Fruit fly (Drosophila melanogaster) whole organism, embryonic: ENCODE data around the gene CG10866.

Experiments used
- Blimp-1 ChIP-seq: fragments of 200-800 bp; sonication (Bioruptor generic); optimal IDR thresholded peaks from 3 replicates; lab custom pipeline; 2018; ENCODE audit warnings: missing biosample characterization, missing genetic modification characterization, mild to moderate bottlenecking, moderate library complexity, missing genetic modification reagents
- CG1529 ChIP-seq: fragments of 200-800 bp; sonication (Bioruptor generic); optimal IDR thresholded peaks from 3 replicates; lab custom pipeline; 2018; ENCODE audit warnings: missing biosample characterization, missing genetic modification characterization
- CG15696 ChIP-seq: fragments of 200-800 bp; sonication (Bioruptor generic); optimal IDR thresholded peaks from 2 replicates; lab custom pipeline; 2019; ENCODE audit warnings: missing biosample characterization, mild to moderate bottlenecking, missing genetic modification characterization, moderate library complexity
- CG3995 ChIP-seq: fragments of 200-800 bp; sonication (Bioruptor generic); optimal IDR thresholded peaks from 3 replicates; lab custom pipeline; 2016; ENCODE audit warnings: missing biosample characterization, missing genetic modification characterization
- CG4404 ChIP-seq: fragments of 200-800 bp; sonication (Bioruptor generic); IDR thresholded peaks from 2 replicates; pipeline ENCODE4 v1.3.6; 2022; ENCODE audit warnings: missing biosample characterization, missing genetic modification characterization
- CG4617 ChIP-seq: fragments of 200-800 bp; sonication (Bioruptor generic); optimal IDR thresholded peaks from 3 replicates; lab custom pipeline; 2016; ENCODE audit warnings: missing biosample characterization, missing genetic modification characterization, borderline replicate concordance
- CG4820 ChIP-seq: fragments of 200-800 bp; sonication (Bioruptor generic); optimal IDR thresholded peaks from 3 replicates; lab custom pipeline; 2016; ENCODE audit warnings: missing biosample characterization, missing genetic modification characterization
- CG5180 ChIP-seq: fragments of 200-800 bp; sonication (Bioruptor generic); optimal IDR thresholded peaks from 3 replicates; lab custom pipeline; 2017; ENCODE audit warnings: missing biosample characterization, missing genetic modification characterization, mild to moderate bottlenecking, moderate library complexity, missing genetic modification reagents
- CG6175 ChIP-seq: fragments of 200-800 bp; sonication (Bioruptor generic); IDR thresholded peaks from 3 replicates; pipeline ENCODE4 v1.3.6; 2022; ENCODE audit warnings: missing biosample characterization, missing genetic modification characterization
- CG6791 ChIP-seq: fragments of 200-800 bp; sonication (Bioruptor generic); IDR thresholded peaks from 3 replicates; pipeline ENCODE4 v1.3.6; 2022; ENCODE audit warnings: missing biosample characterization, missing genetic modification characterization; ENCODE audit not compliant: partially characterized antibody
- CG8089 ChIP-seq: fragments of 200-800 bp; sonication (Bioruptor generic); optimal IDR thresholded peaks from 3 replicates; lab custom pipeline; 2016; ENCODE audit warnings: missing biosample characterization, missing genetic modification characterization
- CG8359 ChIP-seq: fragments of 200-800 bp; sonication (Bioruptor generic); optimal IDR thresholded peaks from 2 replicates; lab custom pipeline; 2017; ENCODE audit warnings: missing biosample characterization, mild to moderate bottlenecking, missing genetic modification characterization, borderline replicate concordance
- CoRest ChIP-seq: fragments of 200-800 bp; sonication (Bioruptor generic); optimal IDR thresholded peaks from 3 replicates; lab custom pipeline; 2018; ENCODE audit warnings: missing biosample characterization, mild to moderate bottlenecking, missing genetic modification characterization, moderate library complexity
- Dad ChIP-seq: fragments of 200-800 bp; sonication (Bioruptor generic); optimal IDR thresholded peaks from 3 replicates; lab custom pipeline; 2016; ENCODE audit warnings: missing biosample characterization, missing genetic modification characterization
- Deaf1 ChIP-seq: fragments of 200-800 bp; optimal IDR thresholded peaks from 3 replicates; lab custom pipeline; 2019; ENCODE audit warnings: missing biosample characterization, mild to moderate bottlenecking, missing genetic modification characterization, moderate library complexity
- Dek ChIP-seq: fragments of 200-800 bp; sonication (Bioruptor generic); optimal IDR thresholded peaks from 3 replicates; lab custom pipeline; 2019; ENCODE audit warnings: missing biosample characterization, mild to moderate bottlenecking, missing genetic modification characterization, moderate library complexity
- Gsc ChIP-seq: fragments of 200-800 bp; sonication (Bioruptor generic); IDR thresholded peaks from 2 replicates; pipeline ENCODE4 v1.3.6; 2022; ENCODE audit warnings: missing biosample characterization, missing genetic modification characterization
- H2.0 ChIP-seq: fragments of 200-800 bp; sonication (Bioruptor generic); IDR thresholded peaks from 2 replicates; pipeline ENCODE4 v1.3.6; 2022; ENCODE audit warnings: missing biosample characterization, missing genetic modification characterization
- HLH4C ChIP-seq: fragments of 200-800 bp; sonication (Bioruptor generic); IDR thresholded peaks from 3 replicates; pipeline ENCODE4 v1.3.6; 2022; ENCODE audit warnings: missing biosample characterization, missing genetic modification characterization; ENCODE audit not compliant: partially characterized antibody
- HLH54F ChIP-seq: fragments of 200-800 bp; sonication (Bioruptor generic); optimal IDR thresholded peaks from 3 replicates; lab custom pipeline; 2016; ENCODE audit warnings: missing biosample characterization, missing genetic modification characterization
- Hand ChIP-seq: fragments of 200-800 bp; sonication (Bioruptor generic); optimal IDR thresholded peaks from 2 replicates; lab custom pipeline; 2017; ENCODE audit warnings: mild to moderate bottlenecking, missing biosample characterization, missing genetic modification reagents, missing genetic modification characterization
- Hr3 ChIP-seq: fragments of 200-800 bp; sonication (Bioruptor generic); optimal IDR thresholded peaks from 3 replicates; lab custom pipeline; 2016; ENCODE audit warnings: missing biosample characterization, missing genetic modification characterization
- Lhr ChIP-seq: fragments of 200-800 bp; sonication (Bioruptor generic); optimal IDR thresholded peaks from 3 replicates; lab custom pipeline; 2017; ENCODE audit warnings: mild to moderate bottlenecking, missing biosample characterization, missing genetic modification reagents, missing genetic modification characterization
- PHDP ChIP-seq: fragments of 200-800 bp; sonication (Bioruptor generic); optimal IDR thresholded peaks from 3 replicates; lab custom pipeline; 2018; ENCODE audit warnings: missing biosample characterization, mild to moderate bottlenecking, missing genetic modification characterization, moderate library complexity
- Pdp1 ChIP-seq, 2 experiments: fragments of 200-800 bp; sonication (Bioruptor generic); optimal IDR thresholded peaks; 3 replicates each; lab custom pipeline; 2016; ENCODE audit warnings: missing biosample characterization in 2 of 2, missing genetic modification characterization in 2 of 2, mild to moderate bottlenecking in 1 of 2, moderate library complexity in 1 of 2
- Side ChIP-seq: fragments of 200-800 bp; sonication (Bioruptor generic); optimal IDR thresholded peaks from 2 replicates; lab custom pipeline; 2016; ENCODE audit warnings: missing biosample characterization, missing genetic modification characterization
- cad ChIP-seq: fragments of >200 bp; optimal IDR thresholded peaks from 2 replicates; lab custom pipeline; 2017; ENCODE audit warnings: missing biosample characterization, missing genetic modification characterization
- chn ChIP-seq: fragments of 200-800 bp; sonication (Bioruptor generic); optimal IDR thresholded peaks from 2 replicates; lab custom pipeline; 2016; ENCODE audit warnings: missing biosample characterization, missing genetic modification characterization
- ci ChIP-seq: fragments of 200-800 bp; sonication (Bioruptor generic); IDR thresholded peaks from 3 replicates; pipeline ENCODE4 v1.3.6; 2022; ENCODE audit warnings: missing biosample characterization, missing genetic modification characterization
- dm ChIP-seq: fragments of 200-800 bp; sonication (Bioruptor generic); optimal IDR thresholded peaks from 3 replicates; lab custom pipeline; 2016; ENCODE audit warnings: missing biosample characterization, missing genetic modification characterization
- eve ChIP-seq, 2 experiments: fragments of >200 bp; optimal IDR thresholded peaks; 2 replicates each; lab custom pipeline; 2017; ENCODE audit warnings: missing biosample characterization in 2 of 2, missing genetic modification characterization in 2 of 2
- ewg ChIP-seq: fragments of 200-800 bp; sonication (Bioruptor generic); optimal IDR thresholded peaks from 3 replicates; lab custom pipeline; 2017; ENCODE audit warnings: mild to moderate bottlenecking, missing biosample characterization, missing genetic modification reagents, missing genetic modification characterization
- fd3F ChIP-seq: fragments of 200-800 bp; sonication (Bioruptor generic); optimal IDR thresholded peaks from 2 replicates; lab custom pipeline; 2018; ENCODE audit warnings: missing biosample characterization, mild to moderate bottlenecking, missing genetic modification characterization, moderate library complexity
- grau ChIP-seq: fragments of 200-800 bp; optimal IDR thresholded peaks from 3 replicates; lab custom pipeline; 2019; ENCODE audit warnings: missing biosample characterization, mild to moderate bottlenecking, missing genetic modification characterization, moderate library complexity
- hb ChIP-seq: fragments of 200-800 bp; sonication (Bioruptor generic); IDR thresholded peaks from 3 replicates; pipeline ENCODE4 v1.3.6; 2022; ENCODE audit warnings: missing biosample characterization, missing genetic modification characterization; ENCODE audit not compliant: partially characterized antibody
- mam ChIP-seq: fragments of 200-800 bp; sonication (Bioruptor generic); optimal IDR thresholded peaks from 3 replicates; lab custom pipeline; 2016; ENCODE audit warnings: missing biosample characterization, missing genetic modification characterization
- nmo ChIP-seq: fragments of 200-800 bp; sonication (Bioruptor generic); optimal IDR thresholded peaks from 2 replicates; lab custom pipeline; 2018; ENCODE audit warnings: missing biosample characterization, mild to moderate bottlenecking, missing genetic modification characterization, moderate library complexity
- onecut ChIP-seq: fragments of 200-800 bp; sonication (Bioruptor generic); IDR thresholded peaks from 2 replicates; pipeline ENCODE4 v1.3.6; 2022; ENCODE audit warnings: missing biosample characterization, missing genetic modification characterization
- org-1 ChIP-seq: fragments of 200-800 bp; sonication (Bioruptor generic); optimal IDR thresholded peaks from 2 replicates; lab custom pipeline; 2017; ENCODE audit warnings: missing biosample characterization, missing genetic modification characterization
- pan ChIP-seq, 4 experiments: fragments of >200 bp in 3 of 4; fragments of 200-800 bp in 1 of 4; sonication (Bioruptor generic) in 1 of 4; optimal IDR thresholded peaks in 3 of 4; IDR thresholded peaks in 1 of 4; 2 replicates each; pipeline versions ENCODE4 v1.3.6 to Lab custom; 2017 to 2022; ENCODE audit warnings: missing biosample characterization in 2 of 4, missing genetic modification characterization in 2 of 4, mixed read lengths in 1 of 4
- sd ChIP-seq: fragments of 200-800 bp; sonication (Bioruptor generic); optimal IDR thresholded peaks from 3 replicates; lab custom pipeline; 2018; ENCODE audit warnings: missing biosample characterization, mild to moderate bottlenecking, missing genetic modification characterization, moderate library complexity
- vnd ChIP-seq: fragments of 200-800 bp; sonication (Bioruptor generic); IDR thresholded peaks from 3 replicates; pipeline ENCODE4 v1.3.6; 2022; ENCODE audit warnings: missing biosample characterization, missing genetic modification characterization; ENCODE audit not compliant: partially characterized antibody
- yki ChIP-seq: fragments of >200 bp; optimal IDR thresholded peaks from 3 replicates; lab custom pipeline; 2018
- zf30C ChIP-seq: fragments of 200-800 bp; sonication (Bioruptor generic); optimal IDR thresholded peaks from 3 replicates; lab custom pipeline; 2018; ENCODE audit warnings: missing biosample characterization, mild to moderate bottlenecking, missing genetic modification characterization

Gene CG10866

DNA sequence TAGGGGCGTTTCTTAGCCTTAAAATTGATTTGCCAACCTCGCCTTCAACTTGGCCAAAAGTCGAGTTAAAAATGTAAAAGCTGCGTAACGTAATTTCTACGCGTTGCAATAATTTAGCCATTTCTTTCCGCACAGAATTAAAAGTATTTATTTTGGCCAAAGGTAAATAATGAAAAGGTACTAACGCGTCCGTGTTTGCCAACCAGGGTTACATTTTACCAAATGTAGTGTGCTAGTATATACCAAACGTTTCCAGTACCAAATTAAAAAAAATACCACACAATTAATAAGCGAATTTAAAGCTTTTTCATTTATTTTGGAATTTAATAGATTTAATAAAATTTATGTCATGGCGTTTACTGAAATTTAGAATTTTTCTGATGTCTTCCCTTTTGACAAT, 38.8 kb downstream of the CG10866 start, which contains the start of gene Ccz1 (continued):
- TF ChIP-seq CG3995 (GFP tag; lab: Kevin White, UChicago), result no peak
- TF ChIP-seq Pdp1 (GFP tag; optimal IDR thresholded peaks at IDR 0.05; lab: Kevin White, UChicago), result peak; percentile 36 to 76
- peak; percentile 57 for TF ChIP-seq sd (tag; lab: Kevin White, UChicago)
- no peak for TF ChIP-seq HLH4C
- no peak for TF ChIP-seq vnd (GFP tag; lab: Robert Waterston, UW)
- peak; percentile 43 for TF ChIP-seq dm (GFP tag; lab: Kevin White, UChicago)
- peak; percentile 61 for TF ChIP-seq PHDP
- TF ChIP-seq Side (GFP tag; lab: Kevin White, UChicago), result peak; percentile 57
- TF ChIP-seq Lhr (GFP tag; lab: Kevin White, UChicago), result peak; percentile 67
- no peak for TF ChIP-seq eve (GFP tag; optimal IDR thresholded peaks at IDR 0.05; lab: Kevin White, UChicago)
- peak; percentile 57 for TF ChIP-seq Hr3 (GFP tag; lab: Kevin White, UChicago)
- peak; percentile 57 for TF ChIP-seq Blimp-1 (GFP tag; lab: Kevin White, UChicago)
- TF ChIP-seq CG1529 (GFP tag; lab: Kevin White, UChicago), result peak; percentile 56
- TF ChIP-seq CoRest (tag; lab: Kevin White, UChicago), result peak; percentile 71
- peak; percentile 34 for TF ChIP-seq Dek (tag; lab: Kevin White, UChicago)
- TF ChIP-seq ewg (GFP tag; lab: Kevin White, UChicago), result peak; percentile 67
- TF ChIP-seq org-1, result peak; percentile 25
- TF ChIP-seq cad, result no peak
- TF ChIP-seq CG4820, result peak; percentile 58
- no peak for TF ChIP-seq CG8359 (GFP tag; lab: Kevin White, UChicago)
- peak; percentile 51 for TF ChIP-seq CG5180
- TF ChIP-seq Hand (GFP tag; lab: Kevin White, UChicago), result no peak
- TF ChIP-seq grau (tag; lab: Kevin White, UChicago), result peak; percentile 47
- TF ChIP-seq hb, result no peak
- peak; percentile 58 for TF ChIP-seq fd3F (GFP tag; lab: Kevin White, UChicago)
- no peak for TF ChIP-seq H2.0 (GFP tag; lab: Robert Waterston, UW)
- no peak for TF ChIP-seq zf30C (GFP tag; lab: Kevin White, UChicago)
- peak; percentile 47 for TF ChIP-seq nmo (GFP tag; lab: Kevin White, UChicago)
- TF ChIP-seq chn (GFP tag; lab: Kevin White, UChicago), result peak; percentile 62
- TF ChIP-seq CG6791, result no peak
- peak; percentile 89 for TF ChIP-seq CG4617 (GFP tag; lab: Kevin White, UChicago)
- no peak for TF ChIP-seq pan (optimal IDR thresholded peaks at IDR 0.05; lab: Kevin White, UChicago)
- TF ChIP-seq pan (GFP tag; optimal IDR thresholded peaks at IDR 0.05 in 1 of 2, IDR thresholded peaks at IDR 0.05 in 1 of 2), result no peak
- TF ChIP-seq yki (lab: Kevin White, UChicago), result no peak
- peak; percentile 76 for TF ChIP-seq CG8089
- no peak for TF ChIP-seq CG6175 (GFP tag; lab: Robert Waterston, UW)
- no peak for TF ChIP-seq ci
- TF ChIP-seq CG4404 (GFP tag; lab: Robert Waterston, UW), result no peak
- TF ChIP-seq Gsc (GFP tag; lab: Robert Waterston, UW), result no peak
- TF ChIP-seq mam (GFP tag; lab: Kevin White, UChicago), result peak; percentile 67
- TF ChIP-seq Dad (GFP tag; lab: Kevin White, UChicago), result peak; percentile 51
- peak; percentile 87 for TF ChIP-seq CG15696
- TF ChIP-seq HLH54F (GFP tag; lab: Kevin White, UChicago), result peak; percentile 66
- peak; percentile 57 for TF ChIP-seq onecut
- no peak for TF ChIP-seq Deaf1 (tag; lab: Kevin White, UChicago)
- TF ChIP-seq, all 482 proteins: peak for 253
